Worm (Caenorhabditis elegans): ENCODE measurements around the gene der-2.

ce11 chrIII:7239416-7239815 lies 16.5 kb upstream of the der-2 start:
- TF ChIP-seq D1046.2 (GFP tag; IDR thresholded peaks at IDR 0.05): no peak
- TF ChIP-seq ceh-32 (tag; optimal IDR thresholded peaks at IDR 0.05; ENCODE audit: poor library complexity): no peak
- no peak for TF ChIP-seq daf-16 (GFP tag; optimal IDR thresholded peaks at IDR 0.05)
- TF ChIP-seq daf-16 (tag; optimal IDR thresholded peaks at IDR 0.05): no peak
- TF ChIP-seq rbr-2 (tag; optimal IDR thresholded peaks at IDR 0.05): no peak
- no peak for TF ChIP-seq nhr-25 (tag; optimal IDR thresholded peaks at IDR 0.05; ENCODE audit: borderline replicate concordance, insufficient read depth)
- no peak for TF ChIP-seq ZK337.2 (GFP tag; IDR thresholded peaks at IDR 0.05)
- no peak for TF ChIP-seq unc-39 (tag; optimal IDR thresholded peaks at IDR 0.05)
- TF ChIP-seq vab-7 (GFP tag; IDR thresholded peaks at IDR 0.05): no peak
- TF ChIP-seq nhr-6 (tag; optimal IDR thresholded peaks at IDR 0.05): no peak
